Fruit fly (Drosophila melanogaster) Kc167 (cell line): ENCODE measurements around the gene CG5013.

Experiments used
- Sin3A ChIP-seq: fragments of >200 bp; optimal IDR thresholded peaks from 2 replicates; lab custom pipeline; 2018; ENCODE audit warnings: missing external identifiers
- insv ChIP-seq: fragments of >200 bp; optimal IDR thresholded peaks from 3 replicates; lab custom pipeline; 2018; ENCODE audit warnings: missing external identifiers
- psq ChIP-seq: fragments of >200 bp; optimal IDR thresholded peaks from 2 replicates; lab custom pipeline; 2017; ENCODE audit warnings: missing external identifiers
- ttk ChIP-seq: sonication (Bioruptor generic); optimal IDR thresholded peaks from 2 replicates; lab custom pipeline; 2017; ENCODE audit warnings: missing external identifiers

DNA sequence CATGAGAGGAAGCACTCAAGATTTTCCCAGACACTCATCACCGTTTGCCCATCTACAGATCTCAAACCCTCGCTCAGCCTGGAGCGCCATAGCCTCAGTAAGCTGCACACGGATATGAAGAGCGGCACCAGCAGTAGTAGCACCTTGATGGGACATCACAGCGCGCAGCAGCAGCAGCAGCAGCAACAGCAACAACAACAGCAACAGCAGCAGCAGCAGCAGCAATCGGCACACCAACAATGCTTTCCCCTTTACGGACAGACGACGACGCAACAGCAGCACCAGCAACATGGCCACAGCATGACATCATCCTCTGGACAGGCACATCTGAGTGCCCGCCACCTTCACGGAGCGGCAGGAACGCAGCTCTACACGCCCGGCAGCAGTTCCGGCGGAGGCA is 9.9 kb upstream of the CG5013 start:
- TF ChIP-seq Sin3A (lab: Kevin White, UChicago), result no peak
- no peak for TF ChIP-seq ttk
- TF ChIP-seq psq, result no peak
- TF ChIP-seq insv (lab: Kevin White, UChicago), result no peak
